Fruit fly (Drosophila melanogaster) whole organism, prepupa: Measurements from ENCODE around the gene unc-119.

Experiments used
- Blimp-1 ChIP-seq: fragments of 200-800 bp; sonication (Bioruptor generic); optimal IDR thresholded peaks from 3 replicates; lab custom pipeline; 2017; ENCODE audit warnings: missing biosample characterization, missing genetic modification characterization, mild to moderate bottlenecking, moderate library complexity, missing genetic modification reagents
- CG10631 ChIP-seq: fragments of 200-800 bp; sonication (Bioruptor generic); optimal IDR thresholded peaks from 2 replicates; lab custom pipeline; 2016; ENCODE audit warnings: missing biosample characterization, missing genetic modification characterization
- CG11294 ChIP-seq: fragments of 200-800 bp; sonication (Bioruptor generic); IDR thresholded peaks from 2 replicates; pipeline ENCODE4 v1.3.6; 2022; ENCODE audit warnings: missing biosample characterization, missing genetic modification characterization
- CG11902 ChIP-seq: fragments of 200-800 bp; sonication (Bioruptor generic); optimal IDR thresholded peaks from 3 replicates; lab custom pipeline; 2016; ENCODE audit warnings: missing biosample characterization, missing genetic modification characterization
- CG1621 ChIP-seq: fragments of 200-800 bp; sonication (Bioruptor generic); optimal IDR thresholded peaks from 3 replicates; lab custom pipeline; 2018; ENCODE audit warnings: missing biosample characterization, mild to moderate bottlenecking, missing genetic modification characterization
- CG16779 ChIP-seq: fragments of 200-800 bp; sonication (Bioruptor generic); optimal IDR thresholded peaks from 3 replicates; lab custom pipeline; 2017; ENCODE audit warnings: missing biosample characterization, mild to moderate bottlenecking, missing genetic modification characterization
- CG3032 ChIP-seq: fragments of 200-800 bp; optimal IDR thresholded peaks from 2 replicates; lab custom pipeline; 2019; ENCODE audit warnings: missing biosample characterization, mild to moderate bottlenecking, missing genetic modification characterization, moderate library complexity
- CG32006 ChIP-seq: fragments of 200-800 bp; sonication (Bioruptor generic); optimal IDR thresholded peaks from 3 replicates; lab custom pipeline; 2017; ENCODE audit warnings: missing biosample characterization, mild to moderate bottlenecking, missing genetic modification characterization
- CG6854 ChIP-seq: fragments of 200-800 bp; sonication (Bioruptor generic); optimal IDR thresholded peaks from 2 replicates; lab custom pipeline; 2017; ENCODE audit warnings: missing biosample characterization, mild to moderate bottlenecking, missing genetic modification characterization
- CG7368 ChIP-seq: fragments of 200-800 bp; sonication (Bioruptor generic); optimal IDR thresholded peaks from 3 replicates; lab custom pipeline; 2016; ENCODE audit warnings: missing biosample characterization, missing genetic modification characterization
- CG8632 ChIP-seq: fragments of 200-800 bp; sonication (Bioruptor generic); optimal IDR thresholded peaks from 3 replicates; lab custom pipeline; 2016; ENCODE audit warnings: missing biosample characterization, missing genetic modification characterization
- Eip78C ChIP-seq: fragments of 200-800 bp; sonication (Bioruptor generic); peaks from one replicate; lab custom pipeline; 2016; ENCODE audit warnings: missing biosample characterization, missing genetic modification characterization
- Eip93F ChIP-seq: fragments of 200-800 bp; sonication (Bioruptor generic); optimal IDR thresholded peaks from 2 replicates; lab custom pipeline; 2016; ENCODE audit warnings: missing biosample characterization, mild to moderate bottlenecking, missing genetic modification characterization
- Ets96B ChIP-seq: fragments of 200-800 bp; optimal IDR thresholded peaks from 2 replicates; lab custom pipeline; 2019; ENCODE audit warnings: missing biosample characterization, mild to moderate bottlenecking, missing genetic modification characterization, moderate library complexity
- Gug ChIP-seq: fragments of 200-800 bp; sonication (Bioruptor generic); IDR thresholded peaks from 2 replicates; pipeline ENCODE4 v1.3.6; 2022; ENCODE audit warnings: missing biosample characterization, missing genetic modification characterization
- Hr4 ChIP-seq: fragments of 200-800 bp; sonication (Bioruptor generic); optimal IDR thresholded peaks from 3 replicates; lab custom pipeline; 2016; ENCODE audit warnings: missing biosample characterization, missing genetic modification characterization
- Lpt ChIP-seq: fragments of 200-800 bp; sonication (Bioruptor generic); optimal IDR thresholded peaks from 3 replicates; lab custom pipeline; 2016; ENCODE audit warnings: missing biosample characterization, missing genetic modification characterization
- OdsH ChIP-seq: fragments of 200-800 bp; sonication (Bioruptor generic); optimal IDR thresholded peaks from 3 replicates; lab custom pipeline; 2016; ENCODE audit warnings: missing biosample characterization, missing genetic modification characterization
- Smox ChIP-seq: fragments of 200-800 bp; sonication (Bioruptor generic); optimal IDR thresholded peaks from 3 replicates; lab custom pipeline; 2016; ENCODE audit warnings: missing biosample characterization, missing genetic modification characterization
- Sox102F ChIP-seq: fragments of 200-800 bp; sonication (Bioruptor generic); optimal IDR thresholded peaks from 2 replicates; lab custom pipeline; 2016; ENCODE audit warnings: missing biosample characterization, mild to moderate bottlenecking, missing genetic modification characterization
- Sox14 ChIP-seq: fragments of 200-800 bp; sonication (Bioruptor generic); optimal IDR thresholded peaks from 3 replicates; lab custom pipeline; 2016; ENCODE audit warnings: missing biosample characterization, missing genetic modification characterization
- Sox15 ChIP-seq: fragments of 200-800 bp; sonication (Bioruptor generic); optimal IDR thresholded peaks from 3 replicates; lab custom pipeline; 2016; ENCODE audit warnings: missing biosample characterization, missing genetic modification characterization
- achi ChIP-seq: fragments of 200-800 bp; sonication (Bioruptor generic); optimal IDR thresholded peaks from 3 replicates; lab custom pipeline; 2016; ENCODE audit warnings: missing biosample characterization, missing genetic modification characterization
- dac ChIP-seq: fragments of 200-800 bp; sonication (Bioruptor generic); optimal IDR thresholded peaks from 2 replicates; lab custom pipeline; 2017; ENCODE audit warnings: missing biosample characterization, mild to moderate bottlenecking, missing genetic modification characterization
- eg ChIP-seq: fragments of 200-800 bp; sonication (Bioruptor generic); IDR thresholded peaks from 3 replicates; pipeline ENCODE4 v1.3.6; 2022; ENCODE audit warnings: missing biosample characterization, missing genetic modification characterization
- esn ChIP-seq: fragments of 200-800 bp; sonication (Bioruptor generic); optimal IDR thresholded peaks from 2 replicates; lab custom pipeline; 2016; ENCODE audit warnings: missing biosample characterization, mild to moderate bottlenecking, missing genetic modification characterization, moderate library complexity
- fd59A ChIP-seq: fragments of 200-800 bp; sonication (Bioruptor generic); optimal IDR thresholded peaks from 2 replicates; lab custom pipeline; 2017; ENCODE audit warnings: missing biosample characterization, mild to moderate bottlenecking, missing genetic modification characterization, missing genetic modification reagents
- fd85E ChIP-seq: fragments of 200-800 bp; sonication (Bioruptor generic); optimal IDR thresholded peaks from 3 replicates; lab custom pipeline; 2016; ENCODE audit warnings: missing biosample characterization, missing genetic modification characterization
- fkh ChIP-seq: fragments of 200-800 bp; sonication (Bioruptor generic); optimal IDR thresholded peaks from 3 replicates; lab custom pipeline; 2017; ENCODE audit warnings: missing biosample characterization, mild to moderate bottlenecking, missing genetic modification characterization, moderate library complexity
- net ChIP-seq: fragments of 200-800 bp; sonication (Bioruptor generic); optimal IDR thresholded peaks from 3 replicates; lab custom pipeline; 2016; ENCODE audit warnings: missing biosample characterization, missing genetic modification characterization
- pdm3 ChIP-seq: fragments of 200-800 bp; sonication (Bioruptor generic); optimal IDR thresholded peaks from 3 replicates; lab custom pipeline; 2016; ENCODE audit warnings: missing biosample characterization, missing genetic modification characterization
- salr ChIP-seq, 2 experiments: fragments of 200-800 bp; sonication (Bioruptor generic); optimal IDR thresholded peaks; 3 replicates each; lab custom pipeline; 2016 to 2018; ENCODE audit warnings: missing biosample characterization in 2 of 2, missing genetic modification characterization in 2 of 2, mild to moderate bottlenecking in 1 of 2
- svp ChIP-seq: fragments of 200-800 bp; sonication (Bioruptor generic); peaks from one replicate; lab custom pipeline; 2016; ENCODE audit warnings: missing biosample characterization, missing genetic modification characterization
- topi ChIP-seq: fragments of 200-800 bp; sonication (Bioruptor generic); optimal IDR thresholded peaks from 3 replicates; lab custom pipeline; 2016; ENCODE audit warnings: missing biosample characterization, missing genetic modification characterization

unc-119 gene

DNA sequence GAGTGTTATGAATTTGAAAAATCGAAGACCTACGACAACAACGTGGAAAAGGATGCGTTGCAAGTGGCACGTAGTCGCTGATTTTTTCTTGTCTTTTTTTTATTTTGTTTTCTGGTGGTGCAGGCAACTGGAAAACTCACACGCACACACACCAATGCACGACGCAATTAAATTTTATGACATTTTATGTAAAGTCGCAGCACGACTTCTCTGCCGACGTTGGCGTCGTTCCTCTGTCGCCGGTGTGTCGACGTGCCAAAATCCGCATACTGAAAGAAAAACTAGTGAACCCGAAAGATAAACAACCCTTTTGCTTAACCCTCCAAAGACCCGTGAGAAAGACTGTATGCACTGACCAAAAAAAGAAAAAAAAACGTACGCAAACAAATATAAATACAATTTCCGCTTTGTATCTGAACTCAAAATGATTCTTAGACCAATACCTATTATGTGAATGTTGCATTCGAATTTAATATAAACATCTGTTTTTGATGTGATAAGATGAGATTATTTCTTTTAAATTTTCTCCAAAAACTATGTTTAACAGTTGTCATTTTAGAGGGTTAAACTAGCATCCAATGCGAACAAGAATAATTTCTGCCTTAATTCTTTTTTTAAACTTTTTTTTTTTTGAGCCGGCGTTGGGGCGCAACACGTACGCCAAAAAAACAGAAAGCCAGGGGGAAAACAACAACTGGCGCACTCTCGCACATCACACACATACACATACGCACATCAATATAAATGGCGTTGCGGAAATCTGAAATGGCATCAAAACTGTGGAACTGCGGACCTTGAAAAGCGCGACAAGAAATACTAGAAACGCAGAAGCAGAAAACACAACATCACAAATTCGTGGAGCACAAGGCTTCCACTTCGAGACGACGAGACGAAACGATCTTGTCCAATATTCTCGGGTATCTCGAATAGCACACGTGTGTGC lies 43.0 kb upstream of the unc-119 start (continued):
- TF ChIP-seq CG11294 (GFP tag; lab: Robert Waterston, UW), result peak; percentile 27; the same call in 1 of the 2 replicates
- peak; percentile 38 for TF ChIP-seq fd85E (GFP tag; lab: Kevin White, UChicago)
- peak; percentile 64 for TF ChIP-seq Sox15
- TF ChIP-seq Hr4, result peak; percentile 50
- TF ChIP-seq Eip78C (GFP tag; lab: Kevin White, UChicago), result peak; percentile 97
- no peak for TF ChIP-seq Eip93F (GFP tag; lab: Kevin White, UChicago)
- peak; percentile 85 for TF ChIP-seq svp (GFP tag; lab: Kevin White, UChicago)
- no peak for TF ChIP-seq dac (GFP tag; lab: Kevin White, UChicago)
- TF ChIP-seq net (GFP tag; lab: Kevin White, UChicago), result peak; percentile 73
- peak; percentile 79 for TF ChIP-seq fd59A (GFP tag; lab: Kevin White, UChicago)
- peak; percentile 74 for TF ChIP-seq OdsH
- no peak for TF ChIP-seq Blimp-1 (GFP tag; lab: Kevin White, UChicago)
- TF ChIP-seq Sox14, result peak; percentile 73
- peak; percentile 77 for TF ChIP-seq esn (GFP tag; lab: Kevin White, UChicago)
- peak; percentile 81 for TF ChIP-seq pdm3 (GFP tag; lab: Kevin White, UChicago)
- TF ChIP-seq Gug, result peak; percentile 34; the same call in 1 of the 2 replicates
- TF ChIP-seq CG1621, result peak; percentile 62
- TF ChIP-seq Ets96B (tag; lab: Kevin White, UChicago), result peak; percentile 68
- peak; percentile 75 for TF ChIP-seq CG8632 (GFP tag; lab: Kevin White, UChicago)
- peak; percentile 83 for TF ChIP-seq CG10631 (GFP tag; lab: Kevin White, UChicago)
- peak; percentile 48; the same call in 1 of the 3 replicates for TF ChIP-seq eg (GFP tag; lab: Robert Waterston, UW)
- TF ChIP-seq topi (GFP tag; lab: Kevin White, UChicago), result peak; percentile 81
- peak; percentile 61 for TF ChIP-seq CG7368 (GFP tag; lab: Kevin White, UChicago)
- peak; percentile 76 for TF ChIP-seq Smox (GFP tag; lab: Kevin White, UChicago)
- TF ChIP-seq salr (GFP tag; optimal IDR thresholded peaks at IDR 0.05; lab: Kevin White, UChicago), result peak; percentile 53 to 83
- peak; percentile 79 for TF ChIP-seq achi (GFP tag; lab: Kevin White, UChicago)
- TF ChIP-seq Sox102F (GFP tag; lab: Kevin White, UChicago), result peak; percentile 77

DNA sequence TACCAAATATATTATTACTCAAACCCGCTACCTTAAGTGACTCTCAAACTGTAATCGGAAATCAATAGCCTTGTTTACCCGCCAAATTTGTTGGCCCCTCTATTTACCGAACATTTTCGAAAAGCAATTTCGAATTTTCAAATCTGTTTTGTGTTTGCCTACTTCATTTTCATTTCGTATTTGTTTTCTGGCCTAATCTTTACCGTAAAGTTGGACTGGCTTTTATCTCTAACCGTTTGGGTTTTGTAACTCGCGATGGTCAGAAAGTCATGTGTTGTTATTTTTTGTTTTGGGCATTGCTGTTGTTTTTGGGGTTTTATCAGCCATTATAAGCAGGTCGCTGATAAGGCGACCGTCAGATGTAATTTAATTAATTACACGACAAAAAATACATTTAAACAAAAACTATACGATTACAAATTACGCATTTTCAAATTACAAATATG lies 42.2 kb upstream of the unc-119 start:
- TF ChIP-seq CG3032 (tag; lab: Kevin White, UChicago), result no peak
- TF ChIP-seq svp (GFP tag; lab: Kevin White, UChicago), result peak; percentile 21
- TF ChIP-seq esn (GFP tag; lab: Kevin White, UChicago), result no peak
- TF ChIP-seq fkh (GFP tag; lab: Kevin White, UChicago), result peak; percentile 90
- no peak for TF ChIP-seq Lpt
- no peak for TF ChIP-seq Sox15

DNA sequence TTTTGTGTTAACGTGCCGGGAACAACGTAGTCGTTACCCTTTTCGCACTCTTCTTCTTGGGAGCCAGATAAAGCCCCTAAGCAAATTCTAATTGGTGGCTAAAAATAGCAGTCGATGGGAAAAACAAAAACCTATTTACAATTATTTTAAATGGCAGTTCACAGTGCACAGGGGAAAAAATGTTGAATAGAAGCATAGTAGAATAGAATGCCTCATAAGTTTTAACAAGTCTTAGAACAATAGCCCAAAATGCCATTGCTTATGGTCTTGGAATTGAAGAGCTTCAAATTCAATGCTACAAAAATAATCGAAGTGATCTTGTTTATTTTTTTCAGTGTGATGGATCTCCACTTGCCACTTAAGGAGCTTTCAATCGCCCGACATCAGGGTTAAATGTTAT lies 41.4 kb upstream of the unc-119 start:
- no peak for TF ChIP-seq Gug
- no peak for TF ChIP-seq CG6854
- peak; percentile 18 for TF ChIP-seq achi (GFP tag; lab: Kevin White, UChicago)
- TF ChIP-seq OdsH, result peak; percentile 6
- TF ChIP-seq Hr4, result peak; percentile 28
- peak; percentile 1 for TF ChIP-seq esn (GFP tag; lab: Kevin White, UChicago)
- peak; percentile 23 for TF ChIP-seq Eip78C (GFP tag; lab: Kevin White, UChicago)
- no peak for TF ChIP-seq CG11902
- peak; percentile 49 for TF ChIP-seq fkh (GFP tag; lab: Kevin White, UChicago)
- TF ChIP-seq svp (GFP tag; lab: Kevin White, UChicago), result peak; percentile 21
- no peak for TF ChIP-seq CG32006
- no peak for TF ChIP-seq Sox14
- TF ChIP-seq dac (GFP tag; lab: Kevin White, UChicago), result no peak

DNA sequence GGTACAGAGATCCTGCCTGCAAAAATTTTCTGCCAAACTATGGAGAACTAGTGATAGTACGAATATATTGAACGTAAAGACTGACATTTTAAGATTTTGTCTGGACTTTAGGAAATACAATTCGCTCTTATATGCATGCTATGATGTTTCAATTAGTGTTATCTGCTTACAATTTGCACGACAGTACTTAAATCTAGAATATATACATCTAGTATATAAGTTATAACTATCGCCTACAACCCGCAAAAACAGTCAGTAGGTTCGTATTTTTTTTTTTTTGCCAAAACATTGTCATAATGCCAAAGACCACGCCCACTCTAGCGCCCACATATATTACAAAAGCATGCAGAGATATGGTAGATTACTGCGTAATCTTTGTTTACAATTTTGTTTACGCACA lies 41.0 kb upstream of the unc-119 start, which contains the start of gene CG42780:
CG42780 (minus strand) TSS at position 101 of the 400 bp plus-strand sequence.
- TF ChIP-seq fkh (GFP tag; lab: Kevin White, UChicago) (peak; percentile 48), Eip78C (GFP tag; lab: Kevin White, UChicago) (peak; percentile 13), CG16779 (no peak)
